Worm (Caenorhabditis elegans): Measurements from ENCODE around the gene tsp-3.

The tsp-3 gene

DNA sequence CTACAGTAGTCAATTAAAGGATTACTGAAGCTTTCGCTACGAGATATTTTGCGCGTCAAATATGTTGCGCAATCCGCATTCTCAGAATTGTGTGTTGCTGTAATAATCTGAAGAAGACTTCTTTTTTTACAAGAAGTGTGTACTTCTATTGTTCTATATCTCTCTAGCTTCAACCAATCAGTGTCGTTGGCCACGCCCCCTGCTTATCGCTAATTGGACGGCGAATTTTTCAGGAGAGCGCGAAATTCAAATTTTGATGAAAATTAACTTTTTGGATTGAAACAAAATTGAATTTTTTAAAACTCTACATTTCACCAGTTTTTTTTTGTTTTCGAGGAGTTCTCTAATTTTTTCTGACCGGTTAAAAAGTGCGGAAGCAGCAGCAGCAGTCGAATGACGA, 35.6 kb upstream of the tsp-3 start:
- TF ChIP-seq ama-1 (optimal IDR thresholded peaks at IDR 0.05) (no peak), ceh-9 (tag; optimal IDR thresholded peaks at IDR 0.05) (no peak), nhr-12 (tag; optimal IDR thresholded peaks at IDR 0.05) (no peak), aly-2 (tag; optimal IDR thresholded peaks at IDR 0.05) (no peak), jun-1 (tag; optimal IDR thresholded peaks at IDR 0.05) (no peak), nfya-1 (tag; optimal IDR thresholded peaks at IDR 0.05; ENCODE audit: insufficient read depth) (peak; percentile 71)

DNA sequence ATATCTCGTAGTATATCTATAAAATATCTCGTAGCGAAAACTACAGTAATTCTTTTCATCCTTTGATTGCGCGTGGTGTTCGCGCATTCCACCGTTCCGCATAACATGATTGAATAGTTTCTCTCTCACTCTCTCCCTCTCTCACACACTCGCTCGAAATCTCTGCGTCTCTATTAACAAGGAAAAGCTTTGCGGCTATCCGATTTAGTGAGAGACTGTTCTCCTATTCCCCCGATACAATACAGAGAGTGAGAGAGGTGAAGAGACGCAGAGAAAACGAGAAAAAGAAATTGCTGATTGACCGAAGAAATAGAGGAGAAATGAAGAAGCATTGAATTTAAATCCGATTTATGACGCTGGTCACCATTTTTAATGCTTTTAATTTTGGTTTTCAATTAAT, 30.5 kb upstream of the tsp-3 start:
- TF ChIP-seq nhr-43 (tag; optimal IDR thresholded peaks at IDR 0.05; ENCODE audit: poor library complexity, severe bottlenecking) (peak; percentile 13), lin-39 (tag; optimal IDR thresholded peaks at IDR 0.05) (no peak), R02D3.7 (tag; optimal IDR thresholded peaks at IDR 0.05) (no peak), mml-1 (tag; optimal IDR thresholded peaks at IDR 0.05) (no peak), pha-4 (tag; optimal IDR thresholded peaks at IDR 0.05) (peak; percentile 83), lin-15B (tag; optimal IDR thresholded peaks at IDR 0.05) (peak; percentile 6), elt-3 (tag; optimal IDR thresholded peaks at IDR 0.05) (no peak), tbx-2 (tag; optimal IDR thresholded peaks at IDR 0.05) (no peak), fkh-2 (tag; optimal IDR thresholded peaks at IDR 0.05) (no peak), daf-12 (tag; optimal IDR thresholded peaks at IDR 0.05) (no peak), hmg-11 (tag; optimal IDR thresholded peaks at IDR 0.05) (peak; percentile 30), nfya-1 (tag; optimal IDR thresholded peaks at IDR 0.05; ENCODE audit: insufficient read depth) (peak; percentile 65), mdl-1 (tag; optimal IDR thresholded peaks at IDR 0.05) (no peak), nhr-23 (tag; optimal IDR thresholded peaks at IDR 0.05) (peak; percentile 78), skn-1 (tag; optimal IDR thresholded peaks at IDR 0.05) (no peak), nhr-28 (tag; optimal IDR thresholded peaks at IDR 0.05) (no peak), fos-1 (tag; optimal IDR thresholded peaks at IDR 0.05) (no peak), ztf-4 (tag; optimal IDR thresholded peaks at IDR 0.05) (no peak), sea-2 (GFP tag; optimal IDR thresholded peaks at IDR 0.05) (no peak), nhr-11 (tag; optimal IDR thresholded peaks at IDR 0.05) (no peak), fkh-10 (GFP tag; optimal IDR thresholded peaks at IDR 0.05) (no peak), elt-2 (tag; optimal IDR thresholded peaks at IDR 0.05) (peak; percentile 1), snpc-4 (tag; optimal IDR thresholded peaks at IDR 0.05) (peak; percentile 13), ceh-16 (tag; optimal IDR thresholded peaks at IDR 0.05) (no peak), nhr-25 (tag; optimal IDR thresholded peaks at IDR 0.05) (peak; percentile 71)

DNA sequence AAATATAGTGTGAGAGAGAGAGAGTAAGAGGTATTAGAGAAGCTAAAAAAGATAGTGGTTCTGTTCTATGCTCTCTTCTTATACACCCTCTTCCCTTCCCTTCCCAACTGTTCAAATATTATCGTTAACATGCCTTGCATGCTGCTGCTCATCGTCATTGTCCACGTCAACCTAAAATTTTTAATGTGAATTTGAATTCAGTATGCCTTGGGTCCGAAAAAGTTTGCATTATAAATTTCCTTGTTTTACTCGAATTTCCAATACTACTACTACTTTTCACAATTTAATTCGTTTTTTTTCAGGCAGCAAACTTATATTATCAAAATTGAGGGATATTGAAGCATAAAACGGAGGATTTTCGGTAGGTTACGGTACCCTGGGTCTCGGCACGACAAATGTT, 25.4 kb upstream of the tsp-3 start, which contains the start of gene gly-5:
Gene gly-5 (plus strand): TSS at position 301 of the 400 bp plus-strand sequence.
- TF ChIP-seq pha-4 (tag; optimal IDR thresholded peaks at IDR 0.05) (peak; percentile 90), elt-2 (tag; optimal IDR thresholded peaks at IDR 0.05) (peak; percentile 38), nhr-25 (tag; optimal IDR thresholded peaks at IDR 0.05) (no peak), ceh-9 (tag; optimal IDR thresholded peaks at IDR 0.05) (no peak), fos-1 (tag; optimal IDR thresholded peaks at IDR 0.05) (no peak), tbx-2 (tag; optimal IDR thresholded peaks at IDR 0.05) (no peak), eor-1 (tag; optimal IDR thresholded peaks at IDR 0.05) (no peak), nhr-77 (tag; optimal IDR thresholded peaks at IDR 0.05) (no peak), pqm-1 (tag; optimal IDR thresholded peaks at IDR 0.05) (peak; percentile 43), nhr-11 (tag; optimal IDR thresholded peaks at IDR 0.05) (no peak), ZK546.5 (tag; optimal IDR thresholded peaks at IDR 0.05) (no peak), hmg-11 (tag; optimal IDR thresholded peaks at IDR 0.05) (no peak), lsy-12 (tag; optimal IDR thresholded peaks at IDR 0.05) (no peak), R02D3.7 (tag; optimal IDR thresholded peaks at IDR 0.05) (no peak), elt-3 (tag; optimal IDR thresholded peaks at IDR 0.05) (no peak), nhr-28 (tag; optimal IDR thresholded peaks at IDR 0.05) (no peak), daf-12 (tag; optimal IDR thresholded peaks at IDR 0.05) (no peak), zag-1 (tag; optimal IDR thresholded peaks at IDR 0.05) (no peak), ztf-11 (tag; optimal IDR thresholded peaks at IDR 0.05) (no peak), fkh-10 (GFP tag; optimal IDR thresholded peaks at IDR 0.05) (no peak)

DNA sequence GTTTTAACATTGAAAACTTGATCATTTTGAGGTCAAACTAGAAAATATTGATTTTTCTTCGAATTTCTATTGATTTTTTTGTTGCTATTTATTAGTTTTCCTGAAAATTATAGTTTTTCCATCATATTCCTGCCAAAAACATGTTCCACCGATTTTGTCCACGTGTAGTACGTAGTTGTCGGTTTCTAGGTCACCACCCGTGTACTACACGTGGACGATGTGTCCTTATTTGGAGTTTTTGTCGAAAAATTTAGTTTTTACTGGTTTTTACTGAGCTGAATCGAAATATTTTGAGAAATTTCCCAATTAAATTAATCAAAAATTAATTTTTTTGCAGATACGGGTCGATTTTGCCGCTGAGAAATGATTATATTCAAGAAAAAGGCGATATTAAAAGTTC, 24.7 kb upstream of the tsp-3 start:
- TF ChIP-seq nfya-1 (tag; optimal IDR thresholded peaks at IDR 0.05; ENCODE audit: insufficient read depth) = peak; percentile 67
- TF ChIP-seq lin-15B (tag; optimal IDR thresholded peaks at IDR 0.05) = peak; percentile 45
- TF ChIP-seq hmg-11 (tag; optimal IDR thresholded peaks at IDR 0.05) = peak; percentile 44
- peak; percentile 45 for TF ChIP-seq ceh-28 (tag; optimal IDR thresholded peaks at IDR 0.05)
- peak; percentile 54 for TF ChIP-seq pha-4 (tag; optimal IDR thresholded peaks at IDR 0.05)
- TF ChIP-seq nhr-23 (tag; optimal IDR thresholded peaks at IDR 0.05) = peak; percentile 32
- no peak for TF ChIP-seq elt-3 (tag; optimal IDR thresholded peaks at IDR 0.05)
- no peak for TF ChIP-seq zag-1 (tag; optimal IDR thresholded peaks at IDR 0.05)
